Worm (Caenorhabditis elegans) whole organism, young adult: ENCODE data around the gene C04G6.13.

Source experiments
- F22D6.2 ChIP-seq: sonication (generic microtip); optimal IDR thresholded peaks from 2 replicates; lab custom pipeline; 2016; ENCODE audit warnings: mild to moderate bottlenecking, missing genetic modification characterization, missing compliant biosample characterization
- F57A8.1 ChIP-seq: fragments of 200-800 bp; sonication (Bioruptor generic); optimal IDR thresholded peaks from 2 replicates; lab custom pipeline; 2018; ENCODE audit warnings: mild to moderate bottlenecking, missing genetic modification characterization, moderate library complexity, missing compliant biosample characterization
- ama-1 ChIP-seq, 3 experiments: fragments of 150-350 bp in 1 of 3; sonication (generic microtip) in 2 of 3; optimal IDR thresholded peaks; 2 replicates each; lab custom pipeline; 2014 to 2018; ENCODE audit warnings: missing biosample characterization in 2 of 3, missing genetic modification characterization in 2 of 3, missing genetic modification reagents in 2 of 3
- ceh-27 ChIP-seq: fragments of 200-800 bp; sonication (Bioruptor generic); optimal IDR thresholded peaks from 2 replicates; lab custom pipeline; 2018; ENCODE audit warnings: mild to moderate bottlenecking, missing genetic modification characterization, moderate library complexity, missing compliant biosample characterization
- dpl-1 ChIP-seq: fragments of 150-350 bp; optimal IDR thresholded peaks from 2 replicates; lab custom pipeline; 2014; ENCODE audit warnings: missing biosample characterization, missing genetic modification reagents, missing genetic modification characterization
- nfyb-1 ChIP-seq: fragments of 200-800 bp; sonication (Bioruptor generic); IDR thresholded peaks from 2 replicates; pipeline ENCODE4 v1.3.6; 2022; ENCODE audit warnings: missing genetic modification reagents, missing genetic modification characterization, missing compliant biosample characterization
- rpc-1 ChIP-seq, 2 experiments: fragments of 150-350 bp in 1 of 2; sonication (generic microtip) in 1 of 2; optimal IDR thresholded peaks; 2 replicates each; lab custom pipeline; 2014 to 2018; ENCODE audit warnings: missing biosample characterization in 1 of 2, missing genetic modification characterization in 1 of 2, missing genetic modification reagents in 1 of 2, missing genotype in 1 of 2

- TF ChIP-seq rpc-1 (optimal IDR thresholded peaks at IDR 0.05; lab: Kevin White, UChicago) (no peak), rpc-1 (tag; optimal IDR thresholded peaks at IDR 0.05; lab: Kevin White, UChicago) (no peak), ceh-27 (GFP tag; lab: Kevin White, UChicago) (no peak), F22D6.2 (tag; lab: Kevin White, UChicago) (no peak), ama-1 (optimal IDR thresholded peaks at IDR 0.05; lab: Kevin White, UChicago) (no peak), ama-1 (GFP tag; optimal IDR thresholded peaks at IDR 0.05; lab: Kevin White, UChicago) (no peak), dpl-1 (GFP tag; lab: Kevin White, UChicago) (no peak), nfyb-1 (no peak), F57A8.1 (GFP tag; lab: Kevin White, UChicago) (no peak)
Measured at ce11 chrII:5085450-5085849, 8.6 kb upstream of the C04G6.13 start, which contains the start of gene txt-9.
